Fruit fly (Drosophila melanogaster) Kc167 (cell line): ENCODE measurements around the gene CG33494.

Source experiments
- Myc ChIP-seq: fragments of >200 bp; optimal IDR thresholded peaks from 2 replicates; lab custom pipeline; 2017; ENCODE audit warnings: missing external identifiers
- Sin3A ChIP-seq: fragments of >200 bp; optimal IDR thresholded peaks from 2 replicates; lab custom pipeline; 2018; ENCODE audit warnings: missing external identifiers
- h ChIP-seq: fragments of >200 bp; optimal IDR thresholded peaks from 3 replicates; lab custom pipeline; 2018; ENCODE audit warnings: missing external identifiers
- insv ChIP-seq: fragments of >200 bp; optimal IDR thresholded peaks from 3 replicates; lab custom pipeline; 2018; ENCODE audit warnings: missing external identifiers
- psq ChIP-seq: fragments of >200 bp; optimal IDR thresholded peaks from 2 replicates; lab custom pipeline; 2017; ENCODE audit warnings: missing external identifiers
- ttk ChIP-seq: sonication (Bioruptor generic); optimal IDR thresholded peaks from 2 replicates; lab custom pipeline; 2017; ENCODE audit warnings: missing external identifiers

CG33494 gene

DNA sequence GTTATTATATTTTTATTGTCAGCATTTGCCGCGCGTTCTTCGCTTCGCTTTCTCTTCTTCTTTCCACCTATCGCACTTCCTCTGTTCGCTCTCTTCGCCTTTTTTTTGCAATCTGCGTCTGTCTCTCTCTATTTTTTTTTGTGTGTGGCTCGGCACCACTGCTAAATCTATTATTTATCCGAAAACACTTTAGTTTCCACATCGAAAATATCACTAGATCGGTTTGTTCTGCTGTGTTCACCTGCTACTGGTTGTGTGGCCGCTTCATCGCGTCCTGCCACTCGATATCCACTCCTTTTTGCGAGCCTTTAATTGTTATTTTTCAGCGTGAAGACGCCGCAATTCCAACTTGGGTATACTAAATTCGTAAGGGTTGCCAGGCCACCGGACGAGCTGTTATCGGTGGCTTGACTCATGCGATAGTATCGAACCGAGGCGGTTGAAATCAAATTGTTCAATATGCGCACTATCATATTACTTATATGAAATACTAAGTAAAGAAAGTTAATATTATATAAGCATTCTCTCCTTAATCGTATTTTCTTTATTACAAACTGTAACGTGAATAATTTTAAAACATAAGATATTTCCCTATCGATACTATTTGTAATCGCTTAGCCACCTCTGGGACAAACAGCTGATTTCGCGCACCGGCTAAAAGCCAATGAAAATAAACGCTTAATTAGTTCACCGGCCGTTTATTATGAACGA lies 12.3 kb downstream of the CG33494 start, which contains the start of the genes XNP, CG42488 and CG5116:
Gene XNP, minus strand, starts transcription at position 372 of the 711 bp plus-strand sequence.
Gene CG42488, plus strand, starts transcription at position 636 of the 711 bp plus-strand sequence.
Gene CG5116, plus strand, starts transcription at position 636 of the 711 bp plus-strand sequence.
- TF ChIP-seq Myc (lab: Kevin White, UChicago) (no peak), ttk (no peak), psq (lab: Kevin White, UChicago) (peak; percentile 4), h (lab: Kevin White, UChicago) (no peak), Sin3A (lab: Kevin White, UChicago) (peak; percentile 49), insv (lab: Kevin White, UChicago) (no peak)

DNA sequence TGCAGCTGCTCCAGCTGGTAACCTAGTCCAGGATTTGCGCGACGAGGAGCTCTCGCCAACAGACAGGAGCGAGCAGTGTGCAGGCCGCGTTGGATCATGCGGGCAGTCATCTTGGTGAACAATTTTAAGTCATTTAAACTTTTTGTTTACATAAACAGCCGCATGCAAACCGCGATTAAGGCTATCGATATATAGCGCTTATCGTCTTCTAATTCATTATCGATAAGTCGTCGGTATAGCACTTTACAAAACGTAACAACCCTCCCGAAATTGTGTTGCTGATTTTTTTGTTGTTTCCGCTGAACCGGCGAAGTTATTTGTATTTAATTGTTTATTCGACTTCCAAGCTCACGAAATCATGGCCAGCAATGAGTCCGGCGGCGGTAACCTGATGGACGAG lies 18.2 kb downstream of the CG33494 start, which contains the start of the genes CG4553 and MED28:
Gene CG4553, minus strand, starts transcription at position 172 of the 400 bp plus-strand sequence.
Gene MED28, plus strand, starts transcription at position 260 of the 400 bp plus-strand sequence.
- no peak for TF ChIP-seq psq (lab: Kevin White, UChicago)
- no peak for TF ChIP-seq Sin3A (lab: Kevin White, UChicago)
- TF ChIP-seq insv (lab: Kevin White, UChicago) = no peak

dm6 chr3R:25472635-25473552 lies 22.1 kb downstream of the CG33494 start, which contains the start of the genes Fur1 and Vps33B:
Gene Fur1 (minus strand): TSS chr3R:25473058.
Gene Vps33B (plus strand): TSS chr3R:25473490.
- peak; percentile 98 for TF ChIP-seq Sin3A (lab: Kevin White, UChicago)
- TF ChIP-seq insv (lab: Kevin White, UChicago) = no peak

dm6 chr3R:25471853-25472634 lies 22.9 kb downstream of the CG33494 start:
- peak; percentile 16 for TF ChIP-seq psq (lab: Kevin White, UChicago)
- TF ChIP-seq insv (lab: Kevin White, UChicago) = no peak

- TF ChIP-seq Myc (lab: Kevin White, UChicago) (no peak), psq (lab: Kevin White, UChicago) (no peak), insv (lab: Kevin White, UChicago) (no peak)
Observed at dm6 chr3R:25466166-25466565, 28.8 kb downstream of the CG33494 start.

DNA sequence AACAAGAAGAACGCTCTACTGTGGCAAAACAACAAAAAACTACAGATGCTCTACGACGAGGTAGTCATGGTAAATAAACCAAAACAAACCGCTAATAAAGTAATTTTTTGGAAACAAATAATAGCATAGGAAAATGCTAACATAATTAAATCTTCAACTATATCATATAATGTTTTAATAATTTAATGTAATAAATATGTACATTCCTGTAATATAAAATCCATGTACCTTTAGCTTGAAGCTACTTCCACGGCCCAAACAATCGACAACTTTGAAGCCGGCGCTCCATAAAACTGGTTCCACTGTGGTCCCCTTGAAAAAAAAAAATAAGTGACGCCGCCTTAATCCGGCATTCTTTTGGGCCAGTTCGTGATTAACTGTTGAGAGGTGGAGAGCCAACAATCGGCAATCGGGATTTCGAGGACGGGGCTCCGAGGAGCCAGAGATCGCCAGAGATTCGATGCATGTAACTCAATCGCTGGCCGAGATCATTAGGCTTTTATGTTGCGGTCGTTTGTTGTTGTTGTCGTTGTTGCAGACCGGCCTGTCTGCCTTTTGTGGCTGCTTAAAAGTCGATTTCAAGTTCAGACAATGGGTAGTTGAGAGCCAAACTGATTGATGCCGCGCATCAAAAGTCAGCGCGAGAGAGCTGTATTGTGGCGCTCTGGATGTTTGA lies 32.2 kb downstream of the CG33494 start:
- no peak for TF ChIP-seq ttk
- no peak for TF ChIP-seq Myc (lab: Kevin White, UChicago)
- no peak for TF ChIP-seq Sin3A (lab: Kevin White, UChicago)
- no peak for TF ChIP-seq insv (lab: Kevin White, UChicago)
- TF ChIP-seq psq (lab: Kevin White, UChicago) = no peak
- TF ChIP-seq h (lab: Kevin White, UChicago) = no peak

DNA sequence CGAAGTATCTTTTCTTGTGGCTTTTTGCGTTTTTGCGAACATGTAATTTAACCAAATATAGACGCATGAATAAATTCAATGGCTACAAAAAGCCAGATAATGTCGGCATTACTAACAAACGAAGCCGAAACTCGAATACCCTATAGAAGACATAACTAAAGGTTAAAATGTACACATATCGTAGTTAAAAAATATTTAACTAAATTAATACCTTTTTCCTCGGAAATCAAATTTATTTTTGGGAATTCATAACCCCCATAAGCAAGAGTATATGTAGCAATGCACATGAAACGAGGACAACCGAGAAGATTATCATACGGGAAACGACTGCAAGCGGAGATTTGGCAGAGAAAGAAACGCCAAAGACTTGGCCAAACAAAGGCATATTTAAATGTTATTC lies 33.3 kb downstream of the CG33494 start:
- no peak for TF ChIP-seq h (lab: Kevin White, UChicago)
- TF ChIP-seq insv (lab: Kevin White, UChicago) = no peak
- no peak for TF ChIP-seq ttk

- TF ChIP-seq Myc (lab: Kevin White, UChicago) (no peak), insv (lab: Kevin White, UChicago) (no peak), Sin3A (lab: Kevin White, UChicago) (no peak)
Observed at dm6 chr3R:25460650-25461049, 34.3 kb downstream of the CG33494 start.

- TF ChIP-seq Sin3A (lab: Kevin White, UChicago) (no peak), h (lab: Kevin White, UChicago) (no peak), insv (lab: Kevin White, UChicago) (no peak), Myc (lab: Kevin White, UChicago) (no peak), psq (lab: Kevin White, UChicago) (no peak), ttk (no peak)
Observed at dm6 chr3R:25459200-25459809, 35.7 kb downstream of the CG33494 start.

- no peak for TF ChIP-seq h (lab: Kevin White, UChicago)
- TF ChIP-seq Sin3A (lab: Kevin White, UChicago) = no peak
- TF ChIP-seq insv (lab: Kevin White, UChicago) = no peak
- no peak for TF ChIP-seq Myc (lab: Kevin White, UChicago)
- no peak for TF ChIP-seq psq (lab: Kevin White, UChicago)
- TF ChIP-seq ttk = no peak
Observed at dm6 chr3R:25457097-25457496, 37.9 kb downstream of the CG33494 start.
